Worm (Caenorhabditis elegans) whole organism, young adult: ENCODE results near the gene K09H11.15.

Source experiments
- B0336.3 ChIP-seq: fragments of 200-800 bp; sonication (Bioruptor generic); IDR thresholded peaks from 2 replicates; pipeline ENCODE4 v1.3.6; 2022; ENCODE audit warnings: missing genetic modification characterization, missing compliant biosample characterization
- C06A6.2 ChIP-seq: fragments of 200-800 bp; sonication (Bioruptor generic); conservative IDR thresholded peaks from 2 replicates; pipeline ENCODE4 v1.3.6; 2022; ENCODE audit warnings: missing genetic modification characterization, missing compliant biosample characterization
- D2030.7 ChIP-seq: fragments of 200-800 bp; sonication (Bioruptor generic); IDR thresholded peaks from 2 replicates; pipeline ENCODE4 v1.3.6; 2022; ENCODE audit warnings: missing genetic modification reagents, missing genetic modification characterization, missing compliant biosample characterization
- F10E7.11 ChIP-seq: sonication (generic microtip); optimal IDR thresholded peaks from 2 replicates; lab custom pipeline; 2017; ENCODE audit warnings: mild to moderate bottlenecking, missing genetic modification characterization, moderate library complexity, missing compliant biosample characterization
- F22D6.2 ChIP-seq: sonication (generic microtip); optimal IDR thresholded peaks from 2 replicates; lab custom pipeline; 2016; ENCODE audit warnings: mild to moderate bottlenecking, missing genetic modification characterization, missing compliant biosample characterization
- F39B2.1 ChIP-seq: fragments of 200-800 bp; sonication (Bioruptor generic); IDR thresholded peaks from 2 replicates; pipeline ENCODE4 v1.3.6; 2022; ENCODE audit warnings: missing genetic modification reagents, missing genetic modification characterization, missing compliant biosample characterization
- K12H6.12 ChIP-seq: fragments of 200-800 bp; sonication (Bioruptor generic); optimal IDR thresholded peaks from 2 replicates; lab custom pipeline; 2018; ENCODE audit warnings: mild to moderate bottlenecking, missing genetic modification characterization, missing compliant biosample characterization
- T07F8.4 ChIP-seq: sonication (generic microtip); optimal IDR thresholded peaks from 2 replicates; lab custom pipeline; 2016; ENCODE audit warnings: mild to moderate bottlenecking, missing genetic modification characterization, moderate library complexity, missing compliant biosample characterization
- Y56A3A.18 ChIP-seq: fragments of 200-800 bp; sonication (Bioruptor generic); IDR thresholded peaks from 2 replicates; pipeline ENCODE4 v1.3.6; 2022; ENCODE audit warnings: missing genetic modification reagents, missing genetic modification characterization, missing compliant biosample characterization
- ZK185.1 ChIP-seq: sonication (generic microtip); optimal IDR thresholded peaks from 2 replicates; lab custom pipeline; 2016; ENCODE audit warnings: mild to moderate bottlenecking, missing genetic modification characterization, missing compliant biosample characterization; ENCODE audit not compliant: poor library complexity, severe bottlenecking
- atf-7 ChIP-seq: sonication (generic microtip); optimal IDR thresholded peaks from 2 replicates; lab custom pipeline; 2017; ENCODE audit warnings: mild to moderate bottlenecking, missing genetic modification characterization, missing compliant biosample characterization
- bed-1 ChIP-seq: fragments of 200-800 bp; sonication (Bioruptor generic); IDR thresholded peaks from 2 replicates; pipeline ENCODE4 v1.3.6; 2022; ENCODE audit warnings: missing genetic modification reagents, missing genetic modification characterization, missing compliant biosample characterization
- ceh-27 ChIP-seq: fragments of 200-800 bp; sonication (Bioruptor generic); optimal IDR thresholded peaks from 2 replicates; lab custom pipeline; 2018; ENCODE audit warnings: mild to moderate bottlenecking, missing genetic modification characterization, moderate library complexity, missing compliant biosample characterization
- efl-1 ChIP-seq: fragments of 150-350 bp; optimal IDR thresholded peaks from 2 replicates; lab custom pipeline; 2014; ENCODE audit warnings: missing biosample characterization, missing genetic modification reagents, missing genetic modification characterization
- egl-44 ChIP-seq: fragments of 200-800 bp; sonication (Bioruptor generic); IDR thresholded peaks from 2 replicates; pipeline ENCODE4 v1.3.6; 2022; ENCODE audit warnings: missing genetic modification reagents, missing genetic modification characterization, missing compliant biosample characterization
- egrh-3 ChIP-seq: fragments of 200-800 bp; sonication (Bioruptor generic); IDR thresholded peaks from 2 replicates; pipeline ENCODE4 v1.3.6; 2022; ENCODE audit warnings: missing genetic modification reagents, missing genetic modification characterization, missing compliant biosample characterization
- ekl-4 ChIP-seq: fragments of 200-800 bp; sonication (Bioruptor generic); IDR thresholded peaks from 2 replicates; pipeline ENCODE4 v1.3.6; 2022; ENCODE audit warnings: missing genetic modification reagents, missing genetic modification characterization, missing compliant biosample characterization
- ets-4 ChIP-seq: fragments of 200-800 bp; sonication (Bioruptor generic); optimal IDR thresholded peaks from 2 replicates; lab custom pipeline; 2018; ENCODE audit warnings: mild to moderate bottlenecking, missing genetic modification characterization, missing compliant biosample characterization
- hmg-1.2 ChIP-seq: fragments of 200-800 bp; sonication (Bioruptor generic); IDR thresholded peaks from 2 replicates; pipeline ENCODE4 v1.3.6; 2022; ENCODE audit warnings: missing genetic modification reagents, missing genetic modification characterization, missing compliant biosample characterization
- hmg-20 ChIP-seq: fragments of 200-800 bp; sonication (Bioruptor generic); IDR thresholded peaks from 2 replicates; pipeline ENCODE4 v1.3.6; 2022; ENCODE audit warnings: missing genetic modification reagents, missing genetic modification characterization, missing compliant biosample characterization
- lin-35 ChIP-seq, 3 experiments: fragments of 150-350 bp in 2 of 3; sonication (generic microtip) in 1 of 3; optimal IDR thresholded peaks; 2 replicates each; lab custom pipeline; 2014 to 2018; ENCODE audit warnings: missing biosample characterization in 3 of 3, missing genetic modification characterization in 3 of 3, missing genetic modification reagents in 3 of 3
- lin-40 ChIP-seq: sonication (generic microtip); optimal IDR thresholded peaks from 2 replicates; lab custom pipeline; 2016; ENCODE audit warnings: missing genetic modification characterization, mild to moderate bottlenecking, missing compliant biosample characterization, missing genotype, missing genetic modification reagents
- lin-54 ChIP-seq: fragments of 200-800 bp; sonication (Bioruptor generic); optimal IDR thresholded peaks from 2 replicates; lab custom pipeline; 2018; ENCODE audit warnings: mild to moderate bottlenecking, missing genetic modification characterization, missing compliant biosample characterization
- lir-1 ChIP-seq: fragments of 200-800 bp; sonication (Bioruptor generic); conservative IDR thresholded peaks from 2 replicates; pipeline ENCODE4 v1.3.6; 2022; ENCODE audit warnings: missing genetic modification reagents, missing genetic modification characterization, missing compliant biosample characterization
- madf-10 ChIP-seq: sonication (generic microtip); optimal IDR thresholded peaks from 2 replicates; lab custom pipeline; 2016; ENCODE audit warnings: mild to moderate bottlenecking, missing genetic modification characterization, missing compliant biosample characterization
- nhr-179 ChIP-seq: sonication (generic microtip); optimal IDR thresholded peaks from 2 replicates; lab custom pipeline; 2016; ENCODE audit warnings: mild to moderate bottlenecking, missing genetic modification characterization, missing compliant biosample characterization
- nhr-80 ChIP-seq: sonication (generic microtip); optimal IDR thresholded peaks from 2 replicates; lab custom pipeline; 2016; ENCODE audit warnings: missing genetic modification characterization, missing compliant biosample characterization
- rcor-1 ChIP-seq: fragments of 200-800 bp; sonication (Bioruptor generic); IDR thresholded peaks from 2 replicates; pipeline ENCODE4 v1.3.6; 2022; ENCODE audit warnings: missing genetic modification reagents, missing genetic modification characterization, missing compliant biosample characterization
- sdz-38 ChIP-seq: sonication (generic microtip); optimal IDR thresholded peaks from 2 replicates; lab custom pipeline; 2016; ENCODE audit warnings: missing genotype, missing genetic modification characterization, missing compliant biosample characterization
- somi-1 ChIP-seq: fragments of 200-800 bp; sonication (Bioruptor generic); optimal IDR thresholded peaks from 2 replicates; lab custom pipeline; 2018; ENCODE audit warnings: mild to moderate bottlenecking, missing genetic modification characterization, missing compliant biosample characterization
- tbp1 ChIP-seq: fragments of 200-800 bp; sonication (Bioruptor generic); optimal IDR thresholded peaks from 2 replicates; lab custom pipeline; 2018; ENCODE audit warnings: mild to moderate bottlenecking, missing genetic modification characterization, missing compliant biosample characterization
- unc-62 ChIP-seq: fragments of 150-350 bp; optimal IDR thresholded peaks from 2 replicates; lab custom pipeline; 2014; ENCODE audit warnings: missing biosample characterization, missing genetic modification reagents, missing genetic modification characterization
- ztf-22 ChIP-seq: fragments of 200-800 bp; sonication (Bioruptor generic); optimal IDR thresholded peaks from 2 replicates; lab custom pipeline; 2018; ENCODE audit warnings: mild to moderate bottlenecking, missing genetic modification characterization, moderate library complexity, missing compliant biosample characterization
- ztf-26 ChIP-seq: sonication (generic microtip); optimal IDR thresholded peaks from 2 replicates; lab custom pipeline; 2017; ENCODE audit warnings: missing genetic modification characterization, missing compliant biosample characterization
- ztf-28 ChIP-seq: fragments of 200-800 bp; sonication (Bioruptor generic); IDR thresholded peaks from 2 replicates; pipeline ENCODE4 v1.3.6; 2022; ENCODE audit warnings: missing genetic modification reagents, missing genetic modification characterization, missing compliant biosample characterization
- ztf-3 ChIP-seq: fragments of 200-800 bp; sonication (Bioruptor generic); optimal IDR thresholded peaks from 2 replicates; lab custom pipeline; 2018; ENCODE audit warnings: mild to moderate bottlenecking, missing genetic modification characterization, missing compliant biosample characterization

The K09H11.15 gene

DNA sequence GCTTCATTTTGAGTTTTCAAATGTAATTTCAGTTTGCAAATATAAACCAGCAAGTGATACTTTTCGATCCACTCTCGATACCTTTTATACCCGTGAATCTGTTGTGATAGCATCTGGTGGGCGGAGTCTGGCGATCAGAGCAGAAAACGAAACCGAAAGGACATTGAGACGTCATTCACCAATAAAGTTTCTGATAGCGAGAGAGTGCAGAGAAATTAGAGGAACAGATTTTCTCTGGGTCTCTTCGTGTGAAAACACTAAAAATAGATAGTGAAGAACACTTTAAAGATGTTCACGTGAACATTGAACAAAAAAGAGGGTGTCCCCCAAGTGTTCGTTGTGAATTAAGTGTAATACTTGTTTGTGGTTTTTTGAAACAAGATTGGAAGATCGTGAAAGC is 33.1 kb upstream of the K09H11.15 start, which contains the start of gene pgph-3:
pgph-3 (minus strand) TSS at position 60 of the 400 bp plus-strand sequence.
- TF ChIP-seq rcor-1 (GFP tag; lab: Robert Waterston, UW): no peak
- no peak for TF ChIP-seq F39B2.1 (GFP tag; lab: Robert Waterston, UW)
- TF ChIP-seq Y56A3A.18 (GFP tag; lab: Robert Waterston, UW): 0 out of 2 replicates have a peak, but pooled peaks have one; percentile 39
- TF ChIP-seq lin-35 (GFP tag; optimal IDR thresholded peaks at IDR 0.05; lab: Kevin White, UChicago): peak in 1 of 3 experiments; percentile 13
- peak; percentile 28 for TF ChIP-seq ets-4
- peak; percentile 57 for TF ChIP-seq ztf-26 (tag; lab: Kevin White, UChicago)
- peak; percentile 55 for TF ChIP-seq atf-7 (tag; lab: Kevin White, UChicago)
- TF ChIP-seq lin-40: peak; percentile 81
- TF ChIP-seq hmg-1.2 (GFP tag; lab: Robert Waterston, UW): peak; percentile 68; the same call in 1 of the 2 replicates
- no peak for TF ChIP-seq ztf-3
- no peak for TF ChIP-seq egrh-3 (GFP tag; lab: Robert Waterston, UW)
- TF ChIP-seq D2030.7 (GFP tag; lab: Robert Waterston, UW): no peak
- TF ChIP-seq bed-1: no peak
- TF ChIP-seq nhr-80: peak; percentile 78
- TF ChIP-seq somi-1 (GFP tag; lab: Kevin White, UChicago): peak; percentile 40
- peak; percentile 37; the same call in 1 of the 2 replicates for TF ChIP-seq C06A6.2 (GFP tag; lab: Robert Waterston, UW)
- no peak for TF ChIP-seq lir-1 (GFP tag; lab: Robert Waterston, UW)
- peak; percentile 8 for TF ChIP-seq ZK185.1 (tag; lab: Kevin White, UChicago)
- peak; percentile 38 for TF ChIP-seq ceh-27 (GFP tag; lab: Kevin White, UChicago)
- TF ChIP-seq egl-44 (GFP tag; lab: Robert Waterston, UW): no peak
- TF ChIP-seq madf-10: no peak

DNA sequence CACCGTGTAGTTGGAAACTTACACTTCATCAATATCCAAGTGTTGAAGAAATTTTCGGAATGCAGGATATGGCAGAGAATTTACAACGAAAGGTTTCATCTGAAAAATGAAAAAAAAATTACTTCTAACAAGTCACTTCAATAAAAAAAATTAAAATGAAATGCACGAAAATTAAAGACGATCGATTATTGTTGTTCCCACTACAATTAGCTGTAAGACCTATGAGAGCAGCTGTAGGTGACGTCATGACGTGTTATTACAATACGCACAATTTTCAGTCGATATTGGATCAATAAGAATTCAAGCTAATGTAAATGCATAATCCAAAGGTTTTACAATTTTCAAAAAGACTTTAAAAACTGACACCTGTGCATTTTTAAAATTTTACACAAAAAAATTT is 29.4 kb upstream of the K09H11.15 start, which contains the start of gene C53A3.1:
C53A3.1 (minus strand) TSS at position 101 of the 400 bp plus-strand sequence.
- TF ChIP-seq F10E7.11 (tag; lab: Kevin White, UChicago): no peak
- TF ChIP-seq ceh-27 (GFP tag; lab: Kevin White, UChicago): no peak
- TF ChIP-seq madf-10: no peak
- no peak for TF ChIP-seq F22D6.2 (tag; lab: Kevin White, UChicago)
- TF ChIP-seq T07F8.4: no peak

DNA sequence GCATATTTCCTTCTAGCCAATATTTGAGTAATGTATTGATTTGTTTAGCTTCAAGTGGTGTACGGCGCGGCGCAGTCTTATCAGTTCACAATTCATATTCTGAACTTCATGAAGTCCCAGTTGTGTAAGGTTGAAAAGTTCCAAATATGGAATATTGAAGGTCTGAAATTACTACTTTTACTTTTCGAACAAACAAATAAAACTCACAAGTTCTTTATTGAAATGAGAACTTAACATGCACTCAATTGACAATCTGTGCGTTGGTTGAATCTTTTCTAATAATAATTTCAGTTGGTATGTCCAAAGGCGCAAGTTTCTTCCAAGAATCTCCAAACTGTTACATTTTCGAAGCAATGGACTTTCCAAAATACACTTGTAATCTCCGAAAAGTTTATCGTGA is 28.1 kb upstream of the K09H11.15 start, which contains the start of gene C53A3.4:
C53A3.4 (minus strand) TSS at position 101 of the 400 bp plus-strand sequence.
- no peak for TF ChIP-seq lin-35 (GFP tag; optimal IDR thresholded peaks at IDR 0.05; lab: Kevin White, UChicago)
- no peak for TF ChIP-seq ztf-28 (GFP tag; lab: Robert Waterston, UW)
- TF ChIP-seq unc-62 (GFP tag; lab: Kevin White, UChicago): no peak
- no peak for TF ChIP-seq ekl-4 (GFP tag; lab: Robert Waterston, UW)
- TF ChIP-seq nhr-179 (tag; lab: Kevin White, UChicago): no peak
- TF ChIP-seq ztf-22 (GFP tag; lab: Kevin White, UChicago): no peak
- TF ChIP-seq efl-1 (GFP tag; lab: Kevin White, UChicago): no peak
- TF ChIP-seq hmg-1.2 (GFP tag; lab: Robert Waterston, UW): no peak
- TF ChIP-seq, all 124 proteins: peak for 0

DNA sequence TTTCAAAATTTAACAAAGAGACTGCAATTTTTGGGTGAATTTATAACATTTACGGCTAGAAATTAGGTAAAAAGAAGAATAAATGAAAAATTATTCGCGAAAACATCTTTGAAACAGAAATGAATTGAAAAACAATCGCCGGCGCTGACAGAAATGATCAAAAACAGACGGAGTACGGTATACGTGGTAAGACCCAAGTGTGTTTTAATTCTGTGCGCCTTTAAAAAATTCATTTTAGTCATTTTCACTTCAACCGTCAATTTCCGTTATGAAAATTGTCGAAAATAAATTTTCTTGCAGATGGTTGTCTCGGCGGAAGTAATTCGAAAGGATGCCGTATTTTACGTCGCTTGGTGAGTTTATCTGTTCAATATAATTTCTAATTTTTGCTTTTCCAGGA is 25.5 kb upstream of the K09H11.15 start, which contains the start of gene C53A3.3:
C53A3.3 (plus strand) TSS at position 301 of the 400 bp plus-strand sequence.
- TF ChIP-seq hmg-20 (GFP tag; lab: Robert Waterston, UW) (no peak), sdz-38 (tag; lab: Kevin White, UChicago) (no peak), egl-44 (GFP tag; lab: Robert Waterston, UW) (no peak), lin-54 (GFP tag; lab: Kevin White, UChicago) (no peak), B0336.3 (GFP tag; lab: Robert Waterston, UW) (no peak), K12H6.12 (tag; lab: Kevin White, UChicago) (no peak), efl-1 (GFP tag; lab: Kevin White, UChicago) (no peak), tbp1 (no peak)
